Worm (Caenorhabditis elegans): ENCODE measurements around the gene mml-1.
A peak's percentile ranks its signal among the peaks of the same experiment; 100 is the strongest.

Gene mml-1

DNA sequence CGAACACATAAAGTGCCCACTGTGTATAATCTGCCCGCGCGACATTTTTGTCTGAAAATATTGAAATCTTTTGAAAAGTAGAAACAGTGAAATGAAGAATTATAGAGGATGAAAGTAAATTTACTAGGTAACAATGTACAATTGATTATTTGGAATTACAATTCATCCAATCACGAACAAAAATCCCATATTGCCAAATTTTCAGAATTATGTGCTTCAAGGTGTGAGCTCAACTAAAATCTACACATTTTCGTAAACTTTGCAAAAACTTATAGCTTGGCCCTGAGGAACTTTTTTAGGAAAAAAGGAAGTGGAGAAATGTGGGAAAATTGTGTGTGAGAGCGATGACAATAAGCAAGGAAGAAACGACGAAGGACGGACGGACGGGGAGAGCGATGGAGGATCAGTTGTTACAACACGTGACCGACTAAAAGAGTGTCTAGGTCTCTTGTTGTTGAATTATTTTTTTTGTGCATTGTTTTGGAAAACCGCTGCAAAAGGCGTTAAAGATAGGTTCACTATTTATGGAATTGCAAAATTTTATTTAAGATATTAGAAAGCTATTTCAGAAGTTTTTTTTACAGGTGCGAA, at the start of gene mml-1:
TSS of gene mml-1 (minus strand) at position 51 of the 591 bp plus-strand sequence.
- TF ChIP-seq dpff-1 (tag; optimal IDR thresholded peaks at IDR 0.05) (no peak), nhr-90 (tag; optimal IDR thresholded peaks at IDR 0.05) (no peak), hlh-12 (tag; optimal IDR thresholded peaks at IDR 0.05) (no peak), ceh-100 (GFP tag; IDR thresholded peaks at IDR 0.05) (no peak), sptf-2 (GFP tag; optimal IDR thresholded peaks at IDR 0.05) (no peak), F23B12.7 (tag; optimal IDR thresholded peaks at IDR 0.05; ENCODE audit: insufficient read depth) (no peak), snpc-1.3 (tag; optimal IDR thresholded peaks at IDR 0.05; ENCODE audit: insufficient read depth) (no peak), tbp1 (GFP tag; optimal IDR thresholded peaks at IDR 0.05) (peak; percentile 6), dox-1 (GFP tag; IDR thresholded peaks at IDR 0.05) (no peak), bed-1 (GFP tag; IDR thresholded peaks at IDR 0.05) (no peak), nhr-120 (GFP tag; IDR thresholded peaks at IDR 0.05) (no peak), nhr-27 (tag; optimal IDR thresholded peaks at IDR 0.05) (no peak), ama-1 (optimal IDR thresholded peaks at IDR 0.05) (peak; percentile 50), ama-1 (GFP tag; optimal IDR thresholded peaks at IDR 0.05) (no peak), lir-1 (GFP tag; conservative IDR thresholded peaks at IDR 0.05) (no peak), zim-3 (tag; optimal IDR thresholded peaks at IDR 0.05) (no peak), snpc-3.4 (tag; optimal IDR thresholded peaks at IDR 0.05) (no peak), atf-7 (tag; optimal IDR thresholded peaks at IDR 0.05) (no peak), unc-130 (GFP tag; optimal IDR thresholded peaks at IDR 0.05) (no peak), ztf-22 (GFP tag; optimal IDR thresholded peaks at IDR 0.05) (no peak), Y53F4B.3 (GFP tag; IDR thresholded peaks at IDR 0.05) (no peak), ztf-25 (GFP tag; IDR thresholded peaks at IDR 0.05) (no peak), snpc-1.1 (tag; optimal IDR thresholded peaks at IDR 0.05; ENCODE audit: insufficient read depth) (no peak), pbrm-1 (GFP tag; IDR thresholded peaks at IDR 0.05) (0 out of 2 replicates have a peak, but pooled peaks have one; percentile 6)

DNA sequence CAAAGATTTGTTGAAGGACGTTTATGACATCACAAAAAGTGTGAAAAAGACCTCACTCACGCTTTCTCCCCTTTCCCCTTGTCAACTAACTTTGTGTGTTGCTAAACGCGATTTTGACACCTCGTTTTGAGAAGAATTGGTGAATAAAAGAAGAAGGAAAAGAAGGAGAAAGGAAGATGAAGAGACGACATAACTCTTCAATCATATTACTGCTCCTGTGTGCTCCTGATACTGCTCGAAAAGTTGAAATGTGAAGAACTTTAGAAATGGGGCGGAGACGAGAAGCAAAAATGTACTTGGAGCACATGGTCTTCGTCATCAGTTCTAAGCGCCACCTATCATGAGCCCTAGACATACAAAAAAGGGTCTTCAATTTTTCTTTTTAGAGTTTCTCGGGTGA, 24.5 kb upstream of the mml-1 start:
- TF ChIP-seq nhr-80 (tag; optimal IDR thresholded peaks at IDR 0.05) (no peak), nfya-1 (tag; optimal IDR thresholded peaks at IDR 0.05; ENCODE audit: borderline replicate concordance, insufficient read depth) (no peak), F23B12.7 (tag; optimal IDR thresholded peaks at IDR 0.05; ENCODE audit: insufficient read depth) (no peak), nfya-2 (GFP tag; IDR thresholded peaks at IDR 0.05) (no peak), ceh-91 (GFP tag; IDR thresholded peaks at IDR 0.05) (no peak), C17E4.6 (GFP tag; IDR thresholded peaks at IDR 0.05) (no peak), fkh-3 (tag; optimal IDR thresholded peaks at IDR 0.05) (no peak), sptf-2 (GFP tag; optimal IDR thresholded peaks at IDR 0.05) (no peak), akir-1 (GFP tag; optimal IDR thresholded peaks at IDR 0.05) (no peak), egl-18 (GFP tag; IDR thresholded peaks at IDR 0.05) (no peak), let-526 (GFP tag; IDR thresholded peaks at IDR 0.05) (no peak), dpl-1 (GFP tag; optimal IDR thresholded peaks at IDR 0.05) (no peak), attf-6 (GFP tag; IDR thresholded peaks at IDR 0.05) (no peak), let-607 (tag; optimal IDR thresholded peaks at IDR 0.05) (no peak), F55B11.4 (tag; optimal IDR thresholded peaks at IDR 0.05; ENCODE audit: borderline replicate concordance, insufficient read depth) (no peak), aptf-2 (GFP tag; conservative IDR thresholded peaks at IDR 0.05) (no peak), K11D2.4 (GFP tag; IDR thresholded peaks at IDR 0.05) (no peak), lag-1 (GFP tag; IDR thresholded peaks at IDR 0.05) (no peak), pha-4 (tag; optimal IDR thresholded peaks at IDR 0.05) (no peak), xnd-1 (tag; optimal IDR thresholded peaks at IDR 0.05) (no peak)
